Fruit fly (Drosophila melanogaster) whole organism, wandering third instar larva: Measurements from ENCODE around the gene CG46435.
A peak's percentile ranks its signal among the peaks of the same experiment; 100 is the strongest.

Experiments
- Abd-B ChIP-seq: fragments of >200 bp; optimal IDR thresholded peaks from 2 replicates; lab custom pipeline; 2017; ENCODE audit warnings: missing biosample characterization, missing genetic modification characterization
- CG32264 ChIP-seq: fragments of 200-800 bp; sonication (Bioruptor generic); optimal IDR thresholded peaks from 2 replicates; lab custom pipeline; 2016; ENCODE audit warnings: missing biosample characterization, missing genetic modification characterization
- CG9705 ChIP-seq: fragments of 200-800 bp; sonication (Bioruptor generic); optimal IDR thresholded peaks from 2 replicates; lab custom pipeline; 2018; ENCODE audit warnings: missing biosample characterization, mild to moderate bottlenecking, missing genetic modification characterization
- CrebA ChIP-seq: fragments of 200-800 bp; sonication (Bioruptor generic); optimal IDR thresholded peaks from 2 replicates; lab custom pipeline; 2016; ENCODE audit warnings: missing biosample characterization, mild to moderate bottlenecking, missing genetic modification characterization, borderline replicate concordance
- Dfd ChIP-seq: fragments of >200 bp; optimal IDR thresholded peaks from 2 replicates; lab custom pipeline; 2017; ENCODE audit warnings: missing biosample characterization, missing genetic modification characterization
- Dif ChIP-seq: fragments of 200-275, 200-300 bp; sonication (Bioruptor generic); optimal IDR thresholded peaks from 2 replicates; lab custom pipeline; 2018; ENCODE audit warnings: missing biosample characterization, missing genetic modification characterization; ENCODE audit not compliant: partially characterized antibody
- HLH106 ChIP-seq: fragments of 200-800 bp; optimal IDR thresholded peaks from 3 replicates; lab custom pipeline; 2019; ENCODE audit warnings: missing biosample characterization, mild to moderate bottlenecking, missing genetic modification characterization, moderate library complexity
- Hnf4 ChIP-seq: fragments of 200-800 bp; sonication (Bioruptor generic); optimal IDR thresholded peaks from 2 replicates; lab custom pipeline; 2016; ENCODE audit warnings: missing biosample characterization, mild to moderate bottlenecking, missing genetic modification characterization
- Hr78 ChIP-seq: fragments of >200 bp; optimal IDR thresholded peaks from 2 replicates; lab custom pipeline; 2017; ENCODE audit warnings: missing biosample characterization, missing genetic modification characterization
- Hr83 ChIP-seq: fragments of 200-300 bp; sonication (Bioruptor generic); optimal IDR thresholded peaks from 2 replicates; lab custom pipeline; 2016; ENCODE audit warnings: missing biosample characterization, mild to moderate bottlenecking, missing genetic modification characterization, moderate library complexity; ENCODE audit not compliant: poor library complexity, severe bottlenecking
- Jra ChIP-seq: sonication (Bioruptor generic); optimal IDR thresholded peaks from 2 replicates; lab custom pipeline; 2016; ENCODE audit warnings: missing biosample characterization, missing genetic modification characterization
- Mio ChIP-seq: sonication (Bioruptor generic); optimal IDR thresholded peaks from 2 replicates; lab custom pipeline; 2016; ENCODE audit warnings: missing biosample characterization, missing genetic modification characterization
- Myc ChIP-seq: fragments of >200 bp; optimal IDR thresholded peaks from 2 replicates; lab custom pipeline; 2017
- N ChIP-seq: fragments of >200 bp; optimal IDR thresholded peaks from 2 replicates; lab custom pipeline; 2018; ENCODE audit warnings: missing biosample characterization, missing external identifiers, missing genetic modification characterization
- OdsH ChIP-seq: fragments of 200-800 bp; sonication (Bioruptor generic); optimal IDR thresholded peaks from 2 replicates; lab custom pipeline; 2016; ENCODE audit warnings: missing biosample characterization, mild to moderate bottlenecking, missing genetic modification characterization
- Rel ChIP-seq, 2 experiments: fragments of 200-800 bp; sonication (Bioruptor generic) in 1 of 2; optimal IDR thresholded peaks; 2 replicates in 1 of 2; 3 replicates in 1 of 2; lab custom pipeline; 2016 to 2019; ENCODE audit warnings: mild to moderate bottlenecking in 2 of 2, missing biosample characterization in 2 of 2, missing genetic modification characterization in 2 of 2, moderate library complexity in 1 of 2
- Sp1 ChIP-seq: fragments of 200-800 bp; sonication (Bioruptor generic); optimal IDR thresholded peaks from 3 replicates; lab custom pipeline; 2019; ENCODE audit warnings: missing biosample characterization, mild to moderate bottlenecking, missing genetic modification characterization, moderate library complexity
- Vsx2 ChIP-seq: fragments of 200-300, 225-300 bp; sonication (Bioruptor generic); optimal IDR thresholded peaks from 2 replicates; lab custom pipeline; 2018; ENCODE audit warnings: missing biosample characterization, missing genetic modification characterization; ENCODE audit not compliant: partially characterized antibody
- br ChIP-seq: fragments of 200-800 bp; sonication (Bioruptor generic); optimal IDR thresholded peaks from 2 replicates; lab custom pipeline; 2016; ENCODE audit warnings: missing biosample characterization, missing genetic modification characterization
- brk ChIP-seq: fragments of 200-800 bp; sonication (Bioruptor generic); optimal IDR thresholded peaks from 2 replicates; lab custom pipeline; 2016; ENCODE audit warnings: missing biosample characterization, mild to moderate bottlenecking, missing genetic modification characterization
- dl ChIP-seq, 2 experiments: fragments of 175-275, 200-275 bp in 1 of 2; fragments of 200-275 bp in 1 of 2; sonication (Bioruptor generic); optimal IDR thresholded peaks; lab custom pipeline; 2018; ENCODE audit warnings: mild to moderate bottlenecking in 2 of 2, missing biosample characterization in 2 of 2, missing genetic modification characterization in 2 of 2, moderate library complexity in 2 of 2; ENCODE audit not compliant: partially characterized antibody in 2 of 2, insufficient read depth in 1 of 2
- dmrt93B ChIP-seq: fragments of 200-800 bp; sonication (Bioruptor generic); optimal IDR thresholded peaks from 2 replicates; lab custom pipeline; 2018; ENCODE audit warnings: missing biosample characterization, mild to moderate bottlenecking, missing genetic modification characterization
- dsf ChIP-seq: sonication (Bioruptor generic); optimal IDR thresholded peaks from 2 replicates; lab custom pipeline; 2016; ENCODE audit warnings: missing biosample characterization, missing genetic modification characterization, borderline replicate concordance
- ey ChIP-seq: fragments of 200-800 bp; sonication (Bioruptor generic); optimal IDR thresholded peaks from 2 replicates; lab custom pipeline; 2016; ENCODE audit warnings: missing biosample characterization, missing genetic modification characterization
- foxo ChIP-seq, 2 experiments: fragments of 200-800 bp; sonication (Bioruptor generic); optimal IDR thresholded peaks; 2 replicates in 1 of 2; 3 replicates in 1 of 2; lab custom pipeline; 2016 to 2017; ENCODE audit warnings: missing biosample characterization in 2 of 2, missing genetic modification characterization in 2 of 2
- fru ChIP-seq: fragments of 200-800 bp; sonication (Bioruptor generic); optimal IDR thresholded peaks from 3 replicates; lab custom pipeline; 2016; ENCODE audit warnings: missing biosample characterization, mild to moderate bottlenecking, missing genetic modification characterization
- h ChIP-seq: fragments of 200-800 bp; sonication (Bioruptor generic); optimal IDR thresholded peaks from 3 replicates; lab custom pipeline; 2016; ENCODE audit warnings: missing biosample characterization, mild to moderate bottlenecking, missing genetic modification characterization
- jim ChIP-seq: fragments of 175-275, 200-325 bp; sonication (Bioruptor generic); optimal IDR thresholded peaks from 2 replicates; lab custom pipeline; 2016; ENCODE audit warnings: missing biosample characterization, mild to moderate bottlenecking, missing genetic modification characterization
- lola ChIP-seq: fragments of >200 bp; optimal IDR thresholded peaks from 2 replicates; lab custom pipeline; 2017; ENCODE audit warnings: missing biosample characterization, missing genetic modification characterization
- pan ChIP-seq: fragments of >200 bp; optimal IDR thresholded peaks from 2 replicates; lab custom pipeline; 2017
- psq ChIP-seq: fragments of 200-800 bp; sonication (Bioruptor generic); optimal IDR thresholded peaks from 3 replicates; lab custom pipeline; 2017; ENCODE audit warnings: missing biosample characterization, mild to moderate bottlenecking, missing genetic modification characterization, moderate library complexity
- rgr ChIP-seq: fragments of 200-800 bp; sonication (Bioruptor generic); optimal IDR thresholded peaks from 3 replicates; lab custom pipeline; 2016; ENCODE audit warnings: missing biosample characterization, mild to moderate bottlenecking, missing genetic modification characterization
- sage ChIP-seq: fragments of 200-800 bp; sonication (Bioruptor generic); optimal IDR thresholded peaks from 2 replicates; lab custom pipeline; 2016; ENCODE audit warnings: missing biosample characterization, mild to moderate bottlenecking, missing genetic modification characterization
- sv ChIP-seq: fragments of 200-800 bp; sonication (Bioruptor generic); optimal IDR thresholded peaks from 3 replicates; lab custom pipeline; 2016; ENCODE audit warnings: missing biosample characterization, missing genetic modification characterization
- tai ChIP-seq: sonication (Bioruptor generic); optimal IDR thresholded peaks from 2 replicates; lab custom pipeline; 2016; ENCODE audit warnings: missing biosample characterization, missing genetic modification characterization
- usp ChIP-seq: fragments of >200 bp; optimal IDR thresholded peaks from 2 replicates; lab custom pipeline; 2017; ENCODE audit warnings: missing biosample characterization, missing genetic modification characterization
- woc ChIP-seq: sonication (Bioruptor generic); optimal IDR thresholded peaks from 2 replicates; lab custom pipeline; 2016; ENCODE audit warnings: missing biosample characterization, mild to moderate bottlenecking, missing genetic modification characterization

Gene CG46435

DNA sequence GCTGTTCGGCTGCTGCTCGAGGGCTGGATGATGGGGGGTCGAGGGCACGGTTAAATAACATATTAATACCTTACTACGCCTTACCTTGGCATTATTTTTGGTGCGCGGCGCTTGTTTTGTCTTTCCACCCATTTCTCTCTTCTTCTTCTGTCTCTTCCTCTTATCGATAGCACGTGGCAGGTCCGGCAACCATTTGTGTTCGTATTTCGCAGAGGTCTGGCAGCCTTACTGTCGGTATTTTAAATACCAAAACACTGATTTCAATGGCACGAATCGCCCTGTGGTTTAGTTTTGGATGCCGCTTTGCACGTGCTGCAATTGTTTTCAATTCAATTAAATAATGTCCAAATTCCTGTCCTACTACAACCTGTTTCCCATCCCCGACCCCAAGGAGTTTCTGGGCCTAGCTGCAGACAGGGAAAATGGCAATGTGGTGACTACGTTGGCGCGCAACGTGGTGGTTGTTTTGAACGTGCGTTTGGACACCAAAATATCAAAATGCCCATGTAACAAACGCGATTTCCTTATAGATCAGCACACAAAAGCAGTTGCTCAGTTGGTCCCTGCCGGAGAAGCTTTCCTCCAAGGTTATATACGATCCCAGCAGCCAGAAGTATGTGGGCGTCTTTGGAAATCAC lies 7.3 kb downstream of the CG46435 start, which contains the start of the genes Ltn1 and CG9300:
Gene Ltn1, minus strand, starts transcription at position 155 of the 638 bp plus-strand sequence.
Gene CG9300, plus strand, starts transcription at position 285 of the 638 bp plus-strand sequence.
- TF ChIP-seq Hr83 (peak; percentile 9), psq (no peak), Myc (peak; percentile 43), lola (GFP tag; lab: Kevin White, UChicago) (no peak), Dif (no peak)

DNA sequence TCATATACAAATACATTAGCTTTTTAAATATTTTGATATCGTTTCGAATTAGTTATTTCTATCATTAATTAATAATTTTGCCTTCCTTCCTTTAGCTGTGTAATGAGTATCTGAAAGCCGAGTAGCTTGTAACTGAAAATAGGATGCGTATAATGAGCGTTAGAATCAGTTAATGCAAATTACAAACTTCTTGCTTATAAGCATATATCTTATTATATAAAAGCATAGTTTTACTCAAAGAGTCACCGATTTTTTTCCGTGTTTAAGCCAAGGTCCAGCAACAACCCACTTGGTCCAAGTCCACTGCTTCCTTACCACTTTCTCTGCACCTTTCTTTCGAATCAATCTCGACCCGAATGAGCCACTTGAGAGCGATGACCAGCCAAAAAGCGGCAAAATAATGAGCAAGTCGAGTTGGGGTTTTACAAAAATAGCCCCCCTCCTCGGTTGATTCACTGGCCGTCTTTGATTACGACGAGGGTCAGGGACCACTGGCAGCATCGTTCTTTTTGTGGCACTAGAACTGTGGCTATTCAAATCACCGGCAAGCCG lies 11.1 kb downstream of the CG46435 start:
- TF ChIP-seq foxo (GFP tag; optimal IDR thresholded peaks at IDR 0.05; lab: Kevin White, UChicago) (peak in 1 of 2 experiments; percentile 17), ey (GFP tag; lab: Kevin White, UChicago) (no peak), Rel (GFP tag; optimal IDR thresholded peaks at IDR 0.05; lab: Kevin White, UChicago) (no peak), Rel (tag; optimal IDR thresholded peaks at IDR 0.05; lab: Kevin White, UChicago) (peak; percentile 31)

DNA sequence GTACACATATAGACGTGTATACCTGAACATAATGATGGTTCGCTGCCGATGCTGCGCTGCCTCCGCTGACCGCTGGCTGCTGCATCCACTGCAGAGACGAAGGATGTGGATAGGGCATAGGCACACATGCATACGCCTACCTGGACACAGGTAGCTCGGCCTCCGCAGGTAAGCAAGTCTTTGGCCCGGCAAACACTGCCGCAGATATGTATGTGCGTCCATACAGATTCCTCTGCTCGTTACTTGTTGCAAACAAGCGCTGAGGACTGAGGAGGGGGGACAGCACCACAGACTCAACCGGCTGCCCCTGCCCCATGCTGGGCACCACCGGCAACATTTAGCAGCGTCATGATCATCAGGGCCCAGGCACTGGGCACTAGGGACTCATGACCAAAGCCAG lies 11.8 kb downstream of the CG46435 start:
- no peak for TF ChIP-seq pan (lab: Kevin White, UChicago)
- TF ChIP-seq Hr78: no peak
- no peak for TF ChIP-seq brk (GFP tag; lab: Kevin White, UChicago)
- TF ChIP-seq Myc: no peak
- peak; percentile 44 for TF ChIP-seq woc (GFP tag; lab: Kevin White, UChicago)
- no peak for TF ChIP-seq usp (GFP tag; lab: Kevin White, UChicago)
- no peak for TF ChIP-seq Hnf4
- TF ChIP-seq Vsx2 (GFP tag; lab: Kevin White, UChicago): peak; percentile 7
- no peak for TF ChIP-seq ey (GFP tag; lab: Kevin White, UChicago)
- TF ChIP-seq tai (GFP tag; lab: Kevin White, UChicago): no peak
- no peak for TF ChIP-seq HLH106 (tag; lab: Kevin White, UChicago)
- no peak for TF ChIP-seq Hr83
- peak; percentile 87 for TF ChIP-seq fru (GFP tag; lab: Kevin White, UChicago)
- TF ChIP-seq dmrt93B: no peak
- TF ChIP-seq OdsH: no peak
- TF ChIP-seq Rel (GFP tag; optimal IDR thresholded peaks at IDR 0.05; lab: Kevin White, UChicago): peak; percentile 12
- peak; percentile 3 for TF ChIP-seq Rel (tag; optimal IDR thresholded peaks at IDR 0.05; lab: Kevin White, UChicago)
- TF ChIP-seq CrebA: peak; percentile 25

DNA sequence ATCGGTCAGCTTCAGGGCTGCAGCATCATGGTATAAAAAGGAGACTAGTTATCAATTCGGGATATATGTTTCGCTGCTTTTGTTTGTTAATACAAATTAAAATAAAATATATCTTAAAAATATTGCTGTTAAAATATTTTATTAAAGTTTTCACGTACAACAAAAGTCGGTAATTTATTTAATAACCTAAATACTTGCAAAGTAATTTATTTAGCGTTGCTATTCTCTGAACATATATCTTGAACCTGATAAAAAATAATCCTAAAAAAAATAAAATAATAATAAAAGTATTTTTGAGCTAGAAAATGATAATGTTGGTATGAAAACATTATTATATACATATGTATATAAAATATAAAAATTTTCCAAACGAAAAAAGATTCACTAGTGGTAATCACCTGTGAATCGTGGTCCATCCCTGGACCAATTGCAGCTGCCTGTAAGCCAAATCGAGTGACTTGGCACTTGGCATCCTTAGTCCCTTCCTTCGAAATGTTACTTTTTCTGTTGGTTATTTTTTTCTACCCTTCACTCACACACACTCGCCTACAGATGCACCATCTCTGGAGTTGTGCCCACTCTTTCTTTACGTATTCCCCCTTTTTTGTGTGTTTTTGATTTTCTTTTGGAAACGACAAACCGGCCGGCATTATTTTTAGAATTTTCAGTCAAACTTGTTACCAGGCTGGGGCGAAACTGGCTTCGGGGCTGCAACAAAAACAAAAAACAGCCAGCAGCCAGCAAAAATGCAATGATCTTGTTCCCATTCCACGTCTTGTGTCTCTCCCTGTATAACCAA lies 12.5 kb downstream of the CG46435 start:
- TF ChIP-seq CrebA: peak; percentile 59
- peak; percentile 6 for TF ChIP-seq woc (GFP tag; lab: Kevin White, UChicago)
- TF ChIP-seq Rel (GFP tag; optimal IDR thresholded peaks at IDR 0.05; lab: Kevin White, UChicago): peak; percentile 34
- TF ChIP-seq Rel (tag; optimal IDR thresholded peaks at IDR 0.05; lab: Kevin White, UChicago): peak; percentile 67
- peak; percentile 67 for TF ChIP-seq dmrt93B
- peak; percentile 82 for TF ChIP-seq HLH106 (tag; lab: Kevin White, UChicago)
- no peak for TF ChIP-seq Mio
- TF ChIP-seq sv (GFP tag; lab: Kevin White, UChicago): no peak
- no peak for TF ChIP-seq pan (lab: Kevin White, UChicago)
- no peak for TF ChIP-seq fru (GFP tag; lab: Kevin White, UChicago)
- TF ChIP-seq psq: peak; percentile 58
- peak; percentile 19 for TF ChIP-seq tai (GFP tag; lab: Kevin White, UChicago)
- TF ChIP-seq Abd-B: no peak
- no peak for TF ChIP-seq Dfd
- no peak for TF ChIP-seq Hnf4
- no peak for TF ChIP-seq CG9705 (GFP tag; lab: Kevin White, UChicago)
- no peak for TF ChIP-seq N (GFP tag; lab: Kevin White, UChicago)
- TF ChIP-seq Vsx2 (GFP tag; lab: Kevin White, UChicago): no peak
- no peak for TF ChIP-seq h
- no peak for TF ChIP-seq jim (GFP tag; lab: Kevin White, UChicago)
- TF ChIP-seq Jra (GFP tag; lab: Kevin White, UChicago): no peak
- TF ChIP-seq OdsH: peak; percentile 51
- no peak for TF ChIP-seq CG32264 (GFP tag; lab: Kevin White, UChicago)
- no peak for TF ChIP-seq brk (GFP tag; lab: Kevin White, UChicago)
- no peak for TF ChIP-seq lola (GFP tag; lab: Kevin White, UChicago)
- TF ChIP-seq Myc: no peak
- TF ChIP-seq br: no peak
- no peak for TF ChIP-seq Hr78
- TF ChIP-seq Sp1 (GFP tag; lab: Kevin White, UChicago): peak; percentile 88
- TF ChIP-seq rgr (GFP tag; lab: Kevin White, UChicago): peak; percentile 30
- TF ChIP-seq dl (GFP tag; optimal IDR thresholded peaks at IDR 0.05; lab: Kevin White, UChicago; ENCODE audit: insufficient read depth in 1 of 2, partially characterized antibody in 2 of 2): no peak
- peak in 1 of 2 experiments; percentile 74 for TF ChIP-seq foxo (GFP tag; optimal IDR thresholded peaks at IDR 0.05; lab: Kevin White, UChicago)
- no peak for TF ChIP-seq dsf (GFP tag; lab: Kevin White, UChicago)
- TF ChIP-seq sage (GFP tag; lab: Kevin White, UChicago): no peak
